Fruit fly (Drosophila melanogaster) whole organism, embryonic: ENCODE data around the gene Rab6.

Experiments
- Adf1 ChIP-seq: fragments of 200-800 bp; sonication (Bioruptor generic); IDR thresholded peaks from 2 replicates; pipeline ENCODE4 v1.3.6; 2022; ENCODE audit warnings: missing biosample characterization, missing genetic modification characterization
- CG12104 ChIP-seq: fragments of 200-800 bp; sonication (Bioruptor generic); optimal IDR thresholded peaks from 3 replicates; lab custom pipeline; 2016; ENCODE audit warnings: missing biosample characterization, missing genetic modification characterization
- CG12236 ChIP-seq: fragments of 200-800 bp; sonication (Bioruptor generic); optimal IDR thresholded peaks from 2 replicates; lab custom pipeline; 2016; ENCODE audit warnings: missing biosample characterization, missing genetic modification characterization
- CG12942 ChIP-seq: fragments of 200-800 bp; sonication (Bioruptor generic); optimal IDR thresholded peaks from 3 replicates; lab custom pipeline; 2016; ENCODE audit warnings: missing biosample characterization, missing genetic modification characterization
- CG13624 ChIP-seq: fragments of 200-800 bp; sonication (Bioruptor generic); optimal IDR thresholded peaks from 2 replicates; lab custom pipeline; 2016; ENCODE audit warnings: missing biosample characterization, missing genetic modification characterization
- CG14014 ChIP-seq: fragments of 200-800 bp; sonication (Bioruptor generic); IDR thresholded peaks from 2 replicates; pipeline ENCODE4 v1.3.6; 2022; ENCODE audit warnings: missing biosample characterization, missing genetic modification characterization
- CG14860 ChIP-seq: fragments of 200-800 bp; sonication (Bioruptor generic); IDR thresholded peaks from 3 replicates; pipeline ENCODE4 v1.3.6; 2022; ENCODE audit warnings: missing biosample characterization, missing genetic modification characterization; ENCODE audit not compliant: partially characterized antibody
- CG16813 ChIP-seq: fragments of 200-800 bp; sonication (Bioruptor generic); IDR thresholded peaks from 3 replicates; pipeline ENCODE4 v1.3.6; 2022; ENCODE audit warnings: missing biosample characterization, missing genetic modification characterization; ENCODE audit not compliant: partially characterized antibody
- CG16863 ChIP-seq: fragments of 200-800 bp; sonication (Bioruptor generic); optimal IDR thresholded peaks from 3 replicates; lab custom pipeline; 2016; ENCODE audit warnings: missing biosample characterization, missing genetic modification characterization
- CG18476 ChIP-seq: fragments of 200-800 bp; sonication (Bioruptor generic); optimal IDR thresholded peaks from 2 replicates; lab custom pipeline; 2016; ENCODE audit warnings: missing biosample characterization, mild to moderate bottlenecking, missing genetic modification characterization
- CG3281 ChIP-seq: fragments of 200-800 bp; sonication (Bioruptor generic); optimal IDR thresholded peaks from 3 replicates; lab custom pipeline; 2017; ENCODE audit warnings: missing biosample characterization, mild to moderate bottlenecking, missing genetic modification characterization
- CG34224 ChIP-seq: fragments of 200-800 bp; sonication (Bioruptor generic); IDR thresholded peaks from 3 replicates; pipeline ENCODE4 v1.3.6; 2022; ENCODE audit warnings: missing biosample characterization, missing genetic modification characterization; ENCODE audit not compliant: partially characterized antibody
- CG4730 ChIP-seq: fragments of 200-800 bp; sonication (Bioruptor generic); IDR thresholded peaks from 2 replicates; pipeline ENCODE4 v1.3.6; 2022; ENCODE audit warnings: missing biosample characterization, missing genetic modification characterization
- CG6689 ChIP-seq: fragments of 200-800 bp; sonication (Bioruptor generic); IDR thresholded peaks from 2 replicates; pipeline ENCODE4 v1.3.6; 2022; ENCODE audit warnings: missing biosample characterization, missing genetic modification characterization
- CG7372 ChIP-seq: fragments of 200-800 bp; sonication (Bioruptor generic); IDR thresholded peaks from 2 replicates; pipeline ENCODE4 v1.3.6; 2022; ENCODE audit warnings: missing biosample characterization, missing genetic modification characterization
- CG7839 ChIP-seq: fragments of 200-800 bp; sonication (Bioruptor generic); optimal IDR thresholded peaks from 3 replicates; lab custom pipeline; 2018; ENCODE audit warnings: missing biosample characterization, mild to moderate bottlenecking, missing genetic modification characterization, moderate library complexity
- Chrac-16 ChIP-seq: fragments of 200-800 bp; sonication (Bioruptor generic); optimal IDR thresholded peaks from 3 replicates; lab custom pipeline; 2016; ENCODE audit warnings: missing biosample characterization, missing genetic modification characterization
- Dp ChIP-seq: fragments of 200-800 bp; sonication (Bioruptor generic); optimal IDR thresholded peaks from 2 replicates; lab custom pipeline; 2018; ENCODE audit warnings: missing biosample characterization, mild to moderate bottlenecking, missing genetic modification characterization, moderate library complexity
- ERR ChIP-seq: fragments of 200-800 bp; sonication (Bioruptor generic); optimal IDR thresholded peaks from 2 replicates; lab custom pipeline; 2016; ENCODE audit warnings: missing biosample characterization, missing genetic modification characterization
- GATAe ChIP-seq: fragments of 200-800 bp; sonication (Bioruptor generic); conservative IDR thresholded peaks from 2 replicates; pipeline ENCODE4 v1.3.6; 2022; ENCODE audit warnings: missing biosample characterization, missing genetic modification characterization
- HHEX ChIP-seq: fragments of 200-800 bp; sonication (Bioruptor generic); optimal IDR thresholded peaks from 3 replicates; lab custom pipeline; 2017; ENCODE audit warnings: missing biosample characterization, mild to moderate bottlenecking, missing genetic modification characterization, missing genetic modification reagents
- HLH3B ChIP-seq: fragments of 200-800 bp; sonication (Bioruptor generic); IDR thresholded peaks from 2 replicates; pipeline ENCODE4 v1.3.6; 2022; ENCODE audit warnings: missing biosample characterization, missing genetic modification characterization
- HmgZ ChIP-seq: fragments of 200-800 bp; sonication (Bioruptor generic); optimal IDR thresholded peaks from 2 replicates; lab custom pipeline; 2018; ENCODE audit warnings: missing biosample characterization, mild to moderate bottlenecking, missing genetic modification characterization
- Hr3 ChIP-seq: fragments of 200-800 bp; sonication (Bioruptor generic); optimal IDR thresholded peaks from 3 replicates; lab custom pipeline; 2016; ENCODE audit warnings: missing biosample characterization, missing genetic modification characterization
- Hr39 ChIP-seq: fragments of >200 bp; optimal IDR thresholded peaks from 2 replicates; lab custom pipeline; 2017
- Lhr ChIP-seq: fragments of 200-800 bp; sonication (Bioruptor generic); optimal IDR thresholded peaks from 3 replicates; lab custom pipeline; 2017; ENCODE audit warnings: mild to moderate bottlenecking, missing biosample characterization, missing genetic modification reagents, missing genetic modification characterization
- MTF-1 ChIP-seq: fragments of 200-800 bp; sonication (Bioruptor generic); optimal IDR thresholded peaks from 2 replicates; lab custom pipeline; 2018; ENCODE audit warnings: missing biosample characterization, mild to moderate bottlenecking, missing genetic modification characterization, borderline replicate concordance
- Oli ChIP-seq: fragments of 200-800 bp; sonication (Bioruptor generic); optimal IDR thresholded peaks from 2 replicates; lab custom pipeline; 2018; ENCODE audit warnings: missing biosample characterization, mild to moderate bottlenecking, missing genetic modification characterization, moderate library complexity
- Rfx ChIP-seq: fragments of 200-800 bp; sonication (Bioruptor generic); IDR thresholded peaks from 2 replicates; pipeline ENCODE4 v1.3.6; 2022; ENCODE audit warnings: missing biosample characterization, missing genetic modification characterization
- Side ChIP-seq: fragments of 200-800 bp; sonication (Bioruptor generic); optimal IDR thresholded peaks from 2 replicates; lab custom pipeline; 2016; ENCODE audit warnings: missing biosample characterization, missing genetic modification characterization
- Xbp1 ChIP-seq: fragments of 200-800 bp; sonication (Bioruptor generic); optimal IDR thresholded peaks from 3 replicates; lab custom pipeline; 2016; ENCODE audit warnings: missing biosample characterization, mild to moderate bottlenecking, missing genetic modification characterization
- aop ChIP-seq: fragments of 200-800 bp; sonication (Bioruptor generic); IDR thresholded peaks from 2 replicates; pipeline ENCODE4 v1.3.6; 2022; ENCODE audit warnings: missing biosample characterization, missing genetic modification characterization
- ash1 ChIP-seq: fragments of 200-800 bp; sonication (Bioruptor generic); optimal IDR thresholded peaks from 2 replicates; lab custom pipeline; 2018; ENCODE audit warnings: missing biosample characterization, mild to moderate bottlenecking, missing genetic modification characterization
- dimm ChIP-seq: fragments of 200-800 bp; sonication (Bioruptor generic); IDR thresholded peaks from 2 replicates; pipeline ENCODE4 v1.3.6; 2022; ENCODE audit warnings: missing biosample characterization, missing genetic modification characterization
- ems ChIP-seq: fragments of 200-800 bp; sonication (Bioruptor generic); optimal IDR thresholded peaks from 3 replicates; lab custom pipeline; 2016; ENCODE audit warnings: missing biosample characterization, missing genetic modification characterization
- esg ChIP-seq: fragments of 200-800 bp; sonication (Bioruptor generic); conservative IDR thresholded peaks from 2 replicates; pipeline ENCODE4 v1.3.6; 2022; ENCODE audit warnings: missing biosample characterization, missing genetic modification characterization
- fd96Cb ChIP-seq: fragments of 200-800 bp; sonication (Bioruptor generic); optimal IDR thresholded peaks from 2 replicates; lab custom pipeline; 2018; ENCODE audit warnings: missing biosample characterization, mild to moderate bottlenecking, missing genetic modification characterization, moderate library complexity
- gsb-n ChIP-seq: fragments of 200-800 bp; sonication (Bioruptor generic); optimal IDR thresholded peaks from 3 replicates; lab custom pipeline; 2018; ENCODE audit warnings: missing biosample characterization, mild to moderate bottlenecking, missing genetic modification characterization
- ham ChIP-seq: fragments of 200-800 bp; sonication (Bioruptor generic); IDR thresholded peaks from 2 replicates; pipeline ENCODE4 v1.3.6; 2022; ENCODE audit warnings: missing biosample characterization, missing genetic modification characterization
- insv ChIP-seq, 2 experiments: fragments of 200-800 bp; sonication (Bioruptor generic); optimal IDR thresholded peaks; 3 replicates each; lab custom pipeline; 2016 to 2018; ENCODE audit warnings: missing biosample characterization in 2 of 2, missing genetic modification characterization in 2 of 2
- jumu ChIP-seq: fragments of 200-800 bp; sonication (Bioruptor generic); optimal IDR thresholded peaks from 3 replicates; lab custom pipeline; 2016; ENCODE audit warnings: missing biosample characterization, missing genetic modification characterization
- lilli ChIP-seq: fragments of 200-800 bp; sonication (Bioruptor generic); optimal IDR thresholded peaks from 3 replicates; lab custom pipeline; 2016; ENCODE audit warnings: missing biosample characterization, missing genetic modification characterization
- luna ChIP-seq: fragments of 200-800 bp; sonication (Bioruptor generic); optimal IDR thresholded peaks from 2 replicates; lab custom pipeline; 2016; ENCODE audit warnings: missing biosample characterization, missing genetic modification characterization
- mld ChIP-seq: fragments of 200-800 bp; sonication (Bioruptor generic); IDR thresholded peaks from 3 replicates; pipeline ENCODE4 v1.3.6; 2022; ENCODE audit warnings: missing biosample characterization, missing genetic modification characterization; ENCODE audit not compliant: partially characterized antibody
- pan ChIP-seq, 4 experiments: fragments of >200 bp in 3 of 4; fragments of 200-800 bp in 1 of 4; sonication (Bioruptor generic) in 1 of 4; optimal IDR thresholded peaks in 3 of 4; IDR thresholded peaks in 1 of 4; 2 replicates each; pipeline versions ENCODE4 v1.3.6 to Lab custom; 2017 to 2022; ENCODE audit warnings: missing biosample characterization in 2 of 4, missing genetic modification characterization in 2 of 4, mixed read lengths in 1 of 4
- pnt ChIP-seq: fragments of 200-800 bp; sonication (Bioruptor generic); optimal IDR thresholded peaks from 3 replicates; lab custom pipeline; 2016; ENCODE audit warnings: missing biosample characterization, missing genetic modification characterization
- row ChIP-seq: fragments of 200-800 bp; sonication (Bioruptor generic); IDR thresholded peaks from 3 replicates; pipeline ENCODE4 v1.3.6; 2022; ENCODE audit warnings: missing biosample characterization, missing genetic modification characterization
- sima ChIP-seq: fragments of 200-800 bp; sonication (Bioruptor generic); optimal IDR thresholded peaks from 2 replicates; lab custom pipeline; 2016; ENCODE audit warnings: missing biosample characterization, missing genetic modification characterization
- sob ChIP-seq: fragments of 200-800 bp; sonication (Bioruptor generic); IDR thresholded peaks from 2 replicates; pipeline ENCODE4 v1.3.6; 2022; ENCODE audit warnings: missing biosample characterization, missing genetic modification characterization
- tap ChIP-seq: fragments of 200-800 bp; optimal IDR thresholded peaks from 3 replicates; lab custom pipeline; 2019; ENCODE audit warnings: missing biosample characterization, mild to moderate bottlenecking, missing genetic modification characterization, moderate library complexity
- unc-4 ChIP-seq: fragments of 200-800 bp; sonication (Bioruptor generic); IDR thresholded peaks from 2 replicates; pipeline ENCODE4 v1.3.6; 2022; ENCODE audit warnings: missing biosample characterization, missing genetic modification characterization; ENCODE audit not compliant: partially characterized antibody

Rab6 gene

DNA sequence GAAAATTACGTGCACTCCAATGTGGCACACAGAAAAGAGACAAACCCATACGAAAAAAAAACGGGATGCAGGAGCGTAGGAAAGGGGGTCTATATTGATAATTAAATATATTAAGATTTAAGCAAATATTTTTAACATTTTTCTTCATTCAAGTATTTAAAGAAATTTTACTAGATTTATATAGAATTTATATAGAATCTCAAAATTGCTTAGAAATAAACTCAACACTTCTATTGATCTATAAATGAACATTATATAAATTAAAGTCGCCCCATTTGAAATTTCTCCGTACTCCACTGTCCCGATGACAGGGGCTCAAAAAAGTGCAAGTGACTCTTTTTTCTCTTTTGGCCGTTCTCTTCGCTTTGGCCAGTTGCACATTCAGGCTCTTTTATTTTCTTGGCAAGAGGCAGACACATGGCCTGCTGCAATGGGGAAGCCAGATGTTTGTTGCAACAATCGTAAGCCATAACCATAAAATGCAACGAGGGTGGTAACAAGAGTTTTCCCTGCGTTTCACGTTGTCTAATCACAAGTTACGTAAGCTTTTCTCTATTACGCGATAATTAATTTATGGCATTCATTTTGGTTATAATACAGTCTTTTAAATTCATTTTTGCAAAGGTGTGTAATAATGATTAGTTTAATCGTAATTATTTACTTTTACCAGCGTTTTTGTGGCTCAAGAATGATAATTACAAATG, 43.1 kb downstream of the Rab6 start (continued):
- TF ChIP-seq Dp (no peak), ham (no peak), CG3281 (GFP tag; lab: Kevin White, UChicago) (no peak), Lhr (no peak), unc-4 (GFP tag; lab: Robert Waterston, UW) (no peak), CG16863 (GFP tag; lab: Kevin White, UChicago) (no peak), ash1 (no peak), luna (no peak), sima (no peak), fd96Cb (tag; lab: Kevin White, UChicago) (peak; percentile 37), CG14014 (GFP tag; lab: Robert Waterston, UW) (no peak), Hr39 (lab: Kevin White, UChicago) (no peak), CG13624 (GFP tag; lab: Kevin White, UChicago) (no peak), Oli (tag; lab: Kevin White, UChicago) (peak; percentile 17), CG16813 (no peak), CG12236 (no peak), dimm (GFP tag; lab: Robert Waterston, UW) (no peak), CG6689 (GFP tag; lab: Robert Waterston, UW) (no peak), CG14860 (no peak), CG7372 (GFP tag; lab: Robert Waterston, UW) (no peak), CG18476 (peak; percentile 92), Rfx (GFP tag; lab: Robert Waterston, UW) (no peak), CG34224 (no peak), row (GFP tag; lab: Robert Waterston, UW) (peak; percentile 50), Chrac-16 (GFP tag; lab: Kevin White, UChicago) (peak; percentile 12), Adf1 (no peak), jumu (GFP tag; lab: Kevin White, UChicago) (no peak), esg (no peak), pnt (GFP tag; lab: Kevin White, UChicago) (no peak), tap (tag; lab: Kevin White, UChicago) (no peak), mld (GFP tag; lab: Robert Waterston, UW) (no peak), CG7839 (tag; lab: Kevin White, UChicago) (peak; percentile 52), sob (GFP tag; lab: Robert Waterston, UW) (no peak), Xbp1 (GFP tag; lab: Kevin White, UChicago) (no peak), MTF-1 (no peak), HHEX (GFP tag; lab: Kevin White, UChicago) (no peak), lilli (GFP tag; lab: Kevin White, UChicago) (no peak), ems (GFP tag; lab: Kevin White, UChicago) (no peak), gsb-n (peak; percentile 72), GATAe (no peak), insv (GFP tag; optimal IDR thresholded peaks at IDR 0.05; lab: Kevin White, UChicago) (no peak), ERR (GFP tag; lab: Kevin White, UChicago) (no peak), aop (GFP tag; lab: Robert Waterston, UW) (no peak), CG12104 (GFP tag; lab: Kevin White, UChicago) (no peak), Side (GFP tag; lab: Kevin White, UChicago) (no peak), HmgZ (tag; lab: Kevin White, UChicago) (no peak), pan (optimal IDR thresholded peaks at IDR 0.05; lab: Kevin White, UChicago) (no peak), pan (GFP tag; optimal IDR thresholded peaks at IDR 0.05 in 1 of 2, IDR thresholded peaks at IDR 0.05 in 1 of 2) (no peak), CG12942 (GFP tag; lab: Kevin White, UChicago) (no peak), CG4730 (no peak), HLH3B (no peak), Hr3 (GFP tag; lab: Kevin White, UChicago) (peak; percentile 24)
